Fruit fly (Drosophila melanogaster) whole organism, adult: Measurements from ENCODE around the gene CG32295.
A peak's percentile ranks its signal among the peaks of the same experiment; 100 is the strongest.

ENCODE experiments used
- CG11617 ChIP-seq: fragments of 200-800 bp; sonication (Bioruptor generic); optimal IDR thresholded peaks from 2 replicates; lab custom pipeline; 2017; ENCODE audit warnings: mild to moderate bottlenecking, missing biosample characterization, missing genetic modification reagents, missing genetic modification characterization
- CG12768 ChIP-seq: fragments of 200-800 bp; sonication (Bioruptor generic); optimal IDR thresholded peaks from 2 replicates; lab custom pipeline; 2017; ENCODE audit warnings: missing biosample characterization, missing genetic modification characterization, mild to moderate bottlenecking, moderate library complexity, missing genetic modification reagents
- CG14711 ChIP-seq: fragments of 200-800 bp; sonication (Bioruptor generic); optimal IDR thresholded peaks from 2 replicates; lab custom pipeline; 2018; ENCODE audit warnings: missing biosample characterization, mild to moderate bottlenecking, missing genetic modification characterization, moderate library complexity
- CG1620 ChIP-seq: fragments of 200-800 bp; sonication (Bioruptor generic); optimal IDR thresholded peaks from 2 replicates; lab custom pipeline; 2016; ENCODE audit warnings: missing biosample characterization, missing genetic modification characterization
- CG33017 ChIP-seq: fragments of 200-800 bp; sonication (Bioruptor generic); optimal IDR thresholded peaks from 2 replicates; lab custom pipeline; 2018; ENCODE audit warnings: missing biosample characterization, mild to moderate bottlenecking, missing genetic modification characterization, moderate library complexity
- CG5204 ChIP-seq: fragments of 200-800 bp; sonication (Bioruptor generic); optimal IDR thresholded peaks from 2 replicates; lab custom pipeline; 2016; ENCODE audit warnings: missing biosample characterization, missing genetic modification characterization
- CG7045 ChIP-seq: fragments of 200-800 bp; sonication (Bioruptor generic); optimal IDR thresholded peaks from 2 replicates; lab custom pipeline; 2017; ENCODE audit warnings: missing biosample characterization, mild to moderate bottlenecking, missing genetic modification characterization
- CG7101 ChIP-seq: fragments of 200-800 bp; sonication (Bioruptor generic); optimal IDR thresholded peaks from 2 replicates; lab custom pipeline; 2018; ENCODE audit warnings: missing biosample characterization, mild to moderate bottlenecking, missing genetic modification characterization, moderate library complexity
- Clk ChIP-seq: fragments of 200-800 bp; sonication (Bioruptor generic); optimal IDR thresholded peaks from 2 replicates; lab custom pipeline; 2017; ENCODE audit warnings: missing biosample characterization, missing genetic modification characterization
- Crg-1 ChIP-seq: fragments of 200-800 bp; sonication (Bioruptor generic); optimal IDR thresholded peaks from 2 replicates; lab custom pipeline; 2016; ENCODE audit warnings: missing biosample characterization, missing genetic modification characterization
- Hr96 ChIP-seq: fragments of 200-800 bp; sonication (Bioruptor generic); optimal IDR thresholded peaks from 2 replicates; lab custom pipeline; 2016; ENCODE audit warnings: missing biosample characterization, missing genetic modification characterization
- Mnt ChIP-seq: fragments of 200-800 bp; sonication (Bioruptor generic); optimal IDR thresholded peaks from 2 replicates; lab custom pipeline; 2016; ENCODE audit warnings: missing biosample characterization, mild to moderate bottlenecking, missing genetic modification characterization
- bab1 ChIP-seq: fragments of 200-800 bp; sonication (Bioruptor generic); optimal IDR thresholded peaks from 3 replicates; lab custom pipeline; 2019; ENCODE audit warnings: missing biosample characterization, mild to moderate bottlenecking, missing genetic modification characterization, moderate library complexity
- cic ChIP-seq: fragments of 200-800 bp; sonication (Bioruptor generic); optimal IDR thresholded peaks from 2 replicates; lab custom pipeline; 2017; ENCODE audit warnings: missing biosample characterization, mild to moderate bottlenecking, missing genetic modification characterization, moderate library complexity
- cnc ChIP-seq, 2 experiments: fragments of >200 bp; optimal IDR thresholded peaks; 2 replicates each; lab custom pipeline; 2017
- kay ChIP-seq: fragments of 200-800 bp; sonication (Bioruptor generic); peaks from one replicate; lab custom pipeline; 2016; ENCODE audit warnings: missing biosample characterization, missing genetic modification characterization, borderline replicate concordance
- ovo ChIP-seq: fragments of 200-800 bp; sonication (Bioruptor generic); optimal IDR thresholded peaks from 2 replicates; lab custom pipeline; 2016; ENCODE audit warnings: missing biosample characterization, missing genetic modification characterization
- pad ChIP-seq: fragments of 200-800 bp; sonication (Bioruptor generic); optimal IDR thresholded peaks from 3 replicates; lab custom pipeline; 2017; ENCODE audit warnings: missing biosample characterization, missing genetic modification characterization, mild to moderate bottlenecking, moderate library complexity, missing genetic modification reagents
- tj ChIP-seq: fragments of 200-800 bp; sonication (Bioruptor generic); optimal IDR thresholded peaks from 3 replicates; lab custom pipeline; 2017; ENCODE audit warnings: missing biosample characterization, mild to moderate bottlenecking, missing genetic modification characterization, moderate library complexity
- toe ChIP-seq: fragments of 200-800 bp; sonication (Bioruptor generic); optimal IDR thresholded peaks from 2 replicates; lab custom pipeline; 2016; ENCODE audit warnings: missing biosample characterization, missing genetic modification characterization

CG32295 gene

dm6 chr3L:2552116-2552843 is 25.5 kb upstream of the CG32295 start:
- TF ChIP-seq CG11617 (GFP tag; lab: Kevin White, UChicago) (no peak), CG33017 (tag; lab: Kevin White, UChicago) (no peak), CG5204 (GFP tag; lab: Kevin White, UChicago) (no peak), cnc (optimal IDR thresholded peaks at IDR 0.05; lab: Kevin White, UChicago) (no peak), CG14711 (peak; percentile 51), Hr96 (GFP tag; lab: Kevin White, UChicago) (no peak), ovo (GFP tag; lab: Kevin White, UChicago) (no peak), kay (GFP tag; lab: Kevin White, UChicago) (peak; percentile 35), CG12768 (GFP tag; lab: Kevin White, UChicago) (no peak), toe (no peak), pad (no peak), CG1620 (no peak), Crg-1 (no peak)

- TF ChIP-seq Crg-1 (no peak), toe (no peak), kay (GFP tag; lab: Kevin White, UChicago) (no peak), CG5204 (GFP tag; lab: Kevin White, UChicago) (no peak), CG7045 (GFP tag; lab: Kevin White, UChicago) (no peak), CG33017 (tag; lab: Kevin White, UChicago) (no peak), CG14711 (no peak), Mnt (GFP tag; lab: Kevin White, UChicago) (no peak), cic (no peak), tj (GFP tag; lab: Kevin White, UChicago) (no peak), cnc (optimal IDR thresholded peaks at IDR 0.05; lab: Kevin White, UChicago) (no peak), CG11617 (GFP tag; lab: Kevin White, UChicago) (no peak), CG7101 (tag; lab: Kevin White, UChicago) (no peak), Clk (GFP tag; lab: Kevin White, UChicago) (no peak), bab1 (GFP tag; lab: Kevin White, UChicago) (no peak), ovo (GFP tag; lab: Kevin White, UChicago) (no peak)
Measured at dm6 chr3L:2551137-2551676, 24.4 kb upstream of the CG32295 start.

- TF ChIP-seq pad = no peak
- peak; percentile 40 for TF ChIP-seq CG7045 (GFP tag; lab: Kevin White, UChicago)
Measured at dm6 chr3L:2548932-2549331, 22.2 kb upstream of the CG32295 start.

dm6 chr3L:2545913-2546312 is 19.1 kb upstream of the CG32295 start:
- no peak for TF ChIP-seq pad
- no peak for TF ChIP-seq cnc (optimal IDR thresholded peaks at IDR 0.05; lab: Kevin White, UChicago)
- no peak for TF ChIP-seq CG33017 (tag; lab: Kevin White, UChicago)
- no peak for TF ChIP-seq Mnt (GFP tag; lab: Kevin White, UChicago)
- no peak for TF ChIP-seq CG5204 (GFP tag; lab: Kevin White, UChicago)
- TF ChIP-seq CG1620 = no peak
- TF ChIP-seq bab1 (GFP tag; lab: Kevin White, UChicago) = no peak
- no peak for TF ChIP-seq kay (GFP tag; lab: Kevin White, UChicago)
- no peak for TF ChIP-seq Clk (GFP tag; lab: Kevin White, UChicago)
- no peak for TF ChIP-seq CG12768 (GFP tag; lab: Kevin White, UChicago)
- TF ChIP-seq CG7045 (GFP tag; lab: Kevin White, UChicago) = no peak
- no peak for TF ChIP-seq tj (GFP tag; lab: Kevin White, UChicago)
- no peak for TF ChIP-seq CG7101 (tag; lab: Kevin White, UChicago)
- no peak for TF ChIP-seq cic
- TF ChIP-seq Hr96 (GFP tag; lab: Kevin White, UChicago) = no peak

DNA sequence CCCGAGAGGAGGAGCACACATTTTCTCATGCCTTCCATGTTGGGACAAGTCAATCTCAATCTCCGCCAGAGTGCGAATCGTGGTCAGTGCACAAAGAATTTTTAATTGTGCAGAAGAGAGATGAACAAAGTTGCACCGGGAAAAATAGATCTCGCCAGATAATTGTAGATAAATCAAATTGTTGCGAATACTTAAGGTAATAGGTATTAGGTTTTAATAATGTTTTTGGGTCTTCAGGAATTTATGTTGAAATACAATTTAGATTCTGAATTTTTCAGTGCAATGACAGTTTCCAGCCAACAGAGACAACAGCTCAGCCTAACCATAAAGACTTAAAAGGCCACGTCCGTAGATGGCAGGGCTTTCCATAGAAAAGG is 18.3 kb upstream of the CG32295 start:
- TF ChIP-seq CG14711 (no peak), cnc (optimal IDR thresholded peaks at IDR 0.05; lab: Kevin White, UChicago) (no peak), Mnt (GFP tag; lab: Kevin White, UChicago) (no peak), Hr96 (GFP tag; lab: Kevin White, UChicago) (no peak), cic (no peak), tj (GFP tag; lab: Kevin White, UChicago) (no peak), CG7101 (tag; lab: Kevin White, UChicago) (no peak), CG11617 (GFP tag; lab: Kevin White, UChicago) (no peak), bab1 (GFP tag; lab: Kevin White, UChicago) (no peak), Clk (GFP tag; lab: Kevin White, UChicago) (no peak), CG7045 (GFP tag; lab: Kevin White, UChicago) (no peak), pad (no peak), CG12768 (GFP tag; lab: Kevin White, UChicago) (no peak), CG1620 (no peak), Crg-1 (no peak)

DNA sequence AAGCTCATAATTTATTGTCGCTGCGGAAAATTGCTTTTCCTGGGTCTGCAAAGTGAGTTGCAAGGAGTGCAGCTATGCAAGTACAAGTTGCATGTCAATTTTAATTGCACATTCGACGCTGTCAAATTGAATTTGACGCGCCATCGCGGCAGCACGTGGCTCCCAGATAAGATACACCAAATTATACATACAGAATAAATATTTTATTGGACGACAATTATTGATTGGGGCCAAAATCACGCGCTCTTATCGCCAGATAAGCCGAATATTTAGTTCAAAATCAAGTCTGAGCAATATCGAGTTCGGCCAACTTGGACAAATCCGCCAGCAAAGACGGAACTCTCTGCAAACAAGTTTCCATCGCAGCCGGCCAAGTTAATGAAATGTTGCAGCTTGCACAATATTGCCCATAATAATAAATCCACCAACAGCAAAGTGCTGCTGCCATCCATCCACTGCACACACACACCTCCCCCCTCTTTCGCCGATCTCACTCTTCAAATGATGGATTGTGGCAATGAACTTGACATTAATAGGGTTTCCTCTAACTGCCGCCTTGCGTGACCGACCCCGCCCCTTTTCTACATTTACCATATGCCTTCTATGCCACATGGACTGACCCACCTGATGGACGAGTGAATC is 17.8 kb upstream of the CG32295 start:
- TF ChIP-seq CG7101 (tag; lab: Kevin White, UChicago) (no peak), Crg-1 (no peak), CG12768 (GFP tag; lab: Kevin White, UChicago) (no peak), ovo (GFP tag; lab: Kevin White, UChicago) (no peak), CG14711 (no peak), Hr96 (GFP tag; lab: Kevin White, UChicago) (no peak), CG7045 (GFP tag; lab: Kevin White, UChicago) (no peak), cic (no peak), pad (no peak), bab1 (GFP tag; lab: Kevin White, UChicago) (no peak), Clk (GFP tag; lab: Kevin White, UChicago) (no peak), CG5204 (GFP tag; lab: Kevin White, UChicago) (no peak), toe (no peak), cnc (optimal IDR thresholded peaks at IDR 0.05; lab: Kevin White, UChicago) (no peak), CG11617 (GFP tag; lab: Kevin White, UChicago) (no peak), Mnt (GFP tag; lab: Kevin White, UChicago) (no peak), CG33017 (tag; lab: Kevin White, UChicago) (no peak), tj (GFP tag; lab: Kevin White, UChicago) (no peak), CG1620 (no peak)
